Fruit fly (Drosophila melanogaster) whole organism, adult: ENCODE data around the gene exex.

Source experiments
- CG11617 ChIP-seq: fragments of 200-800 bp; sonication (Bioruptor generic); optimal IDR thresholded peaks from 2 replicates; lab custom pipeline; 2017; ENCODE audit warnings: mild to moderate bottlenecking, missing biosample characterization, missing genetic modification reagents, missing genetic modification characterization
- CG12768 ChIP-seq: fragments of 200-800 bp; sonication (Bioruptor generic); optimal IDR thresholded peaks from 2 replicates; lab custom pipeline; 2017; ENCODE audit warnings: missing biosample characterization, missing genetic modification characterization, mild to moderate bottlenecking, moderate library complexity, missing genetic modification reagents
- CG14711 ChIP-seq: fragments of 200-800 bp; sonication (Bioruptor generic); optimal IDR thresholded peaks from 2 replicates; lab custom pipeline; 2018; ENCODE audit warnings: missing biosample characterization, mild to moderate bottlenecking, missing genetic modification characterization, moderate library complexity
- CG1620 ChIP-seq: fragments of 200-800 bp; sonication (Bioruptor generic); optimal IDR thresholded peaks from 2 replicates; lab custom pipeline; 2016; ENCODE audit warnings: missing biosample characterization, missing genetic modification characterization
- CG33017 ChIP-seq: fragments of 200-800 bp; sonication (Bioruptor generic); optimal IDR thresholded peaks from 2 replicates; lab custom pipeline; 2018; ENCODE audit warnings: missing biosample characterization, mild to moderate bottlenecking, missing genetic modification characterization, moderate library complexity
- CG5204 ChIP-seq: fragments of 200-800 bp; sonication (Bioruptor generic); optimal IDR thresholded peaks from 2 replicates; lab custom pipeline; 2016; ENCODE audit warnings: missing biosample characterization, missing genetic modification characterization
- CG7045 ChIP-seq: fragments of 200-800 bp; sonication (Bioruptor generic); optimal IDR thresholded peaks from 2 replicates; lab custom pipeline; 2017; ENCODE audit warnings: missing biosample characterization, mild to moderate bottlenecking, missing genetic modification characterization
- CG7101 ChIP-seq: fragments of 200-800 bp; sonication (Bioruptor generic); optimal IDR thresholded peaks from 2 replicates; lab custom pipeline; 2018; ENCODE audit warnings: missing biosample characterization, mild to moderate bottlenecking, missing genetic modification characterization, moderate library complexity
- Clk ChIP-seq: fragments of 200-800 bp; sonication (Bioruptor generic); optimal IDR thresholded peaks from 2 replicates; lab custom pipeline; 2017; ENCODE audit warnings: missing biosample characterization, missing genetic modification characterization
- Crg-1 ChIP-seq: fragments of 200-800 bp; sonication (Bioruptor generic); optimal IDR thresholded peaks from 2 replicates; lab custom pipeline; 2016; ENCODE audit warnings: missing biosample characterization, missing genetic modification characterization
- Hr96 ChIP-seq: fragments of 200-800 bp; sonication (Bioruptor generic); optimal IDR thresholded peaks from 2 replicates; lab custom pipeline; 2016; ENCODE audit warnings: missing biosample characterization, missing genetic modification characterization
- Mnt ChIP-seq: fragments of 200-800 bp; sonication (Bioruptor generic); optimal IDR thresholded peaks from 2 replicates; lab custom pipeline; 2016; ENCODE audit warnings: missing biosample characterization, mild to moderate bottlenecking, missing genetic modification characterization
- bab1 ChIP-seq: fragments of 200-800 bp; sonication (Bioruptor generic); optimal IDR thresholded peaks from 3 replicates; lab custom pipeline; 2019; ENCODE audit warnings: missing biosample characterization, mild to moderate bottlenecking, missing genetic modification characterization, moderate library complexity
- cic ChIP-seq: fragments of 200-800 bp; sonication (Bioruptor generic); optimal IDR thresholded peaks from 2 replicates; lab custom pipeline; 2017; ENCODE audit warnings: missing biosample characterization, mild to moderate bottlenecking, missing genetic modification characterization, moderate library complexity
- cnc ChIP-seq, 2 experiments: fragments of >200 bp; optimal IDR thresholded peaks; 2 replicates each; lab custom pipeline; 2017
- kay ChIP-seq: fragments of 200-800 bp; sonication (Bioruptor generic); peaks from one replicate; lab custom pipeline; 2016; ENCODE audit warnings: missing biosample characterization, missing genetic modification characterization, borderline replicate concordance
- ovo ChIP-seq: fragments of 200-800 bp; sonication (Bioruptor generic); optimal IDR thresholded peaks from 2 replicates; lab custom pipeline; 2016; ENCODE audit warnings: missing biosample characterization, missing genetic modification characterization
- pad ChIP-seq: fragments of 200-800 bp; sonication (Bioruptor generic); optimal IDR thresholded peaks from 3 replicates; lab custom pipeline; 2017; ENCODE audit warnings: missing biosample characterization, missing genetic modification characterization, mild to moderate bottlenecking, moderate library complexity, missing genetic modification reagents
- tj ChIP-seq: fragments of 200-800 bp; sonication (Bioruptor generic); optimal IDR thresholded peaks from 3 replicates; lab custom pipeline; 2017; ENCODE audit warnings: missing biosample characterization, mild to moderate bottlenecking, missing genetic modification characterization, moderate library complexity
- toe ChIP-seq: fragments of 200-800 bp; sonication (Bioruptor generic); optimal IDR thresholded peaks from 2 replicates; lab custom pipeline; 2016; ENCODE audit warnings: missing biosample characterization, missing genetic modification characterization

exex gene

dm6 chr3L:7914969-7915596 is 32.9 kb upstream of the exex start, which contains the start of gene Tmem43:
Tmem43 (minus strand) TSS chr3L:7915120.
- TF ChIP-seq CG7101 (tag; lab: Kevin White, UChicago) = no peak
- peak; percentile 39 for TF ChIP-seq bab1 (GFP tag; lab: Kevin White, UChicago)
- TF ChIP-seq pad (GFP tag; lab: Kevin White, UChicago) = no peak

- TF ChIP-seq tj = no peak
- no peak for TF ChIP-seq CG12768 (GFP tag; lab: Kevin White, UChicago)
- TF ChIP-seq Mnt = no peak
- TF ChIP-seq CG14711 = no peak
- no peak for TF ChIP-seq CG1620 (GFP tag; lab: Kevin White, UChicago)
Measured at dm6 chr3L:7915808-7916619, 32.0 kb upstream of the exex start.

dm6 chr3L:7934200-7934599 is 13.8 kb upstream of the exex start:
- TF ChIP-seq Mnt (peak; percentile 32), kay (GFP tag; lab: Kevin White, UChicago) (peak; percentile 47), pad (GFP tag; lab: Kevin White, UChicago) (no peak)

dm6 chr3L:7934857-7935256 is 13.1 kb upstream of the exex start:
- no peak for TF ChIP-seq CG7045 (GFP tag; lab: Kevin White, UChicago)
- no peak for TF ChIP-seq Clk (GFP tag; lab: Kevin White, UChicago)
- no peak for TF ChIP-seq cic (GFP tag; lab: Kevin White, UChicago)
- no peak for TF ChIP-seq CG1620 (GFP tag; lab: Kevin White, UChicago)
- TF ChIP-seq CG7101 (tag; lab: Kevin White, UChicago) = no peak
- TF ChIP-seq Hr96 (GFP tag; lab: Kevin White, UChicago) = no peak
- TF ChIP-seq CG33017 (tag; lab: Kevin White, UChicago) = no peak
- TF ChIP-seq CG11617 (GFP tag; lab: Kevin White, UChicago) = no peak
- no peak for TF ChIP-seq Mnt
- TF ChIP-seq toe (GFP tag; lab: Kevin White, UChicago) = no peak
- no peak for TF ChIP-seq kay (GFP tag; lab: Kevin White, UChicago)
- no peak for TF ChIP-seq Crg-1 (GFP tag; lab: Kevin White, UChicago)
- TF ChIP-seq cnc (optimal IDR thresholded peaks at IDR 0.05; lab: Kevin White, UChicago) = no peak
- TF ChIP-seq CG12768 (GFP tag; lab: Kevin White, UChicago) = no peak
- no peak for TF ChIP-seq CG5204
- TF ChIP-seq bab1 (GFP tag; lab: Kevin White, UChicago) = no peak
- TF ChIP-seq tj = no peak
- TF ChIP-seq ovo (GFP tag; lab: Kevin White, UChicago) = no peak
- no peak for TF ChIP-seq pad (GFP tag; lab: Kevin White, UChicago)
- TF ChIP-seq CG14711 = no peak

- TF ChIP-seq Mnt (no peak), pad (GFP tag; lab: Kevin White, UChicago) (peak; percentile 46), ovo (GFP tag; lab: Kevin White, UChicago) (peak; percentile 93)
Measured at dm6 chr3L:7935409-7935932, 12.5 kb upstream of the exex start.

- TF ChIP-seq CG11617 (GFP tag; lab: Kevin White, UChicago) (no peak), CG12768 (GFP tag; lab: Kevin White, UChicago) (no peak), cic (GFP tag; lab: Kevin White, UChicago) (no peak), Mnt (peak; percentile 13), Hr96 (GFP tag; lab: Kevin White, UChicago) (no peak), tj (no peak), toe (GFP tag; lab: Kevin White, UChicago) (no peak), CG7101 (tag; lab: Kevin White, UChicago) (no peak), pad (GFP tag; lab: Kevin White, UChicago) (no peak), CG7045 (GFP tag; lab: Kevin White, UChicago) (no peak), CG14711 (peak; percentile 1), bab1 (GFP tag; lab: Kevin White, UChicago) (no peak), CG5204 (no peak)
Measured at dm6 chr3L:7935933-7936494, 12.0 kb upstream of the exex start, which contains the start of the genes syd and Srp9. syd (minus strand) TSS chr3L:7936120. Srp9 (plus strand) TSS chr3L:7936373.

dm6 chr3L:7938638-7939037 is 9.3 kb upstream of the exex start:
- TF ChIP-seq tj (no peak), kay (GFP tag; lab: Kevin White, UChicago) (no peak), CG7045 (GFP tag; lab: Kevin White, UChicago) (no peak), pad (GFP tag; lab: Kevin White, UChicago) (no peak), CG7101 (tag; lab: Kevin White, UChicago) (no peak), CG33017 (tag; lab: Kevin White, UChicago) (no peak), CG14711 (no peak), Crg-1 (GFP tag; lab: Kevin White, UChicago) (no peak), cnc (optimal IDR thresholded peaks at IDR 0.05; lab: Kevin White, UChicago) (no peak), cic (GFP tag; lab: Kevin White, UChicago) (no peak), toe (GFP tag; lab: Kevin White, UChicago) (no peak)
